Fruit fly (Drosophila melanogaster) whole organism, prepupa: ENCODE data around the gene CG17919.

ENCODE experiments used
- Blimp-1 ChIP-seq: fragments of 200-800 bp; sonication (Bioruptor generic); optimal IDR thresholded peaks from 3 replicates; lab custom pipeline; 2017; ENCODE audit warnings: missing biosample characterization, missing genetic modification characterization, mild to moderate bottlenecking, moderate library complexity, missing genetic modification reagents
- CG10631 ChIP-seq: fragments of 200-800 bp; sonication (Bioruptor generic); optimal IDR thresholded peaks from 2 replicates; lab custom pipeline; 2016; ENCODE audit warnings: missing biosample characterization, missing genetic modification characterization
- CG10669 ChIP-seq: fragments of 200-800 bp; sonication (Bioruptor generic); optimal IDR thresholded peaks from 3 replicates; lab custom pipeline; 2018; ENCODE audit warnings: missing biosample characterization, mild to moderate bottlenecking, missing genetic modification characterization, moderate library complexity
- CG11294 ChIP-seq: fragments of 200-800 bp; sonication (Bioruptor generic); IDR thresholded peaks from 2 replicates; pipeline ENCODE4 v1.3.6; 2022; ENCODE audit warnings: missing biosample characterization, missing genetic modification characterization
- CG15336 ChIP-seq: fragments of 200-800 bp; sonication (Bioruptor generic); IDR thresholded peaks from 2 replicates; pipeline ENCODE4 v1.3.6; 2022; ENCODE audit warnings: missing biosample characterization, missing genetic modification characterization
- CG1621 ChIP-seq: fragments of 200-800 bp; sonication (Bioruptor generic); optimal IDR thresholded peaks from 3 replicates; lab custom pipeline; 2018; ENCODE audit warnings: missing biosample characterization, mild to moderate bottlenecking, missing genetic modification characterization
- CG16779 ChIP-seq: fragments of 200-800 bp; sonication (Bioruptor generic); optimal IDR thresholded peaks from 3 replicates; lab custom pipeline; 2017; ENCODE audit warnings: missing biosample characterization, mild to moderate bottlenecking, missing genetic modification characterization
- CG3032 ChIP-seq: fragments of 200-800 bp; optimal IDR thresholded peaks from 2 replicates; lab custom pipeline; 2019; ENCODE audit warnings: missing biosample characterization, mild to moderate bottlenecking, missing genetic modification characterization, moderate library complexity
- CG31627 ChIP-seq: fragments of 200-800 bp; sonication (Bioruptor generic); optimal IDR thresholded peaks from 3 replicates; lab custom pipeline; 2016; ENCODE audit warnings: missing biosample characterization, missing genetic modification characterization
- CG32006 ChIP-seq: fragments of 200-800 bp; sonication (Bioruptor generic); optimal IDR thresholded peaks from 3 replicates; lab custom pipeline; 2017; ENCODE audit warnings: missing biosample characterization, mild to moderate bottlenecking, missing genetic modification characterization
- CG34406 ChIP-seq: fragments of 200-800 bp; sonication (Bioruptor generic); optimal IDR thresholded peaks from 3 replicates; lab custom pipeline; 2016; ENCODE audit warnings: missing biosample characterization, missing genetic modification characterization
- CG3919 ChIP-seq: fragments of 200-800 bp; sonication (Bioruptor generic); optimal IDR thresholded peaks from 3 replicates; lab custom pipeline; 2016; ENCODE audit warnings: missing biosample characterization, missing genetic modification characterization
- CG6163 ChIP-seq: fragments of 200-800 bp; sonication (Bioruptor generic); IDR thresholded peaks from 3 replicates; pipeline ENCODE4 v1.3.6; 2022; ENCODE audit warnings: missing biosample characterization, missing genetic modification characterization
- CG6276 ChIP-seq: fragments of 200-800 bp; sonication (Bioruptor generic); optimal IDR thresholded peaks from 2 replicates; lab custom pipeline; 2017; ENCODE audit warnings: missing biosample characterization, mild to moderate bottlenecking, missing genetic modification characterization
- CG6792 ChIP-seq: fragments of 200-800 bp; sonication (Bioruptor generic); optimal IDR thresholded peaks from 3 replicates; lab custom pipeline; 2016; ENCODE audit warnings: missing biosample characterization, missing genetic modification characterization
- CG6808 ChIP-seq: fragments of 200-800 bp; sonication (Bioruptor generic); optimal IDR thresholded peaks from 3 replicates; lab custom pipeline; 2017; ENCODE audit warnings: missing biosample characterization, missing genetic modification characterization, mild to moderate bottlenecking, moderate library complexity, missing genetic modification reagents
- CG6854 ChIP-seq: fragments of 200-800 bp; sonication (Bioruptor generic); optimal IDR thresholded peaks from 2 replicates; lab custom pipeline; 2017; ENCODE audit warnings: missing biosample characterization, mild to moderate bottlenecking, missing genetic modification characterization
- CG7368 ChIP-seq: fragments of 200-800 bp; sonication (Bioruptor generic); optimal IDR thresholded peaks from 3 replicates; lab custom pipeline; 2016; ENCODE audit warnings: missing biosample characterization, missing genetic modification characterization
- CG8119 ChIP-seq: fragments of 200-800 bp; sonication (Bioruptor generic); IDR thresholded peaks from 3 replicates; pipeline ENCODE4 v1.3.6; 2022; ENCODE audit warnings: missing biosample characterization, missing genetic modification characterization
- CG8632 ChIP-seq: fragments of 200-800 bp; sonication (Bioruptor generic); optimal IDR thresholded peaks from 3 replicates; lab custom pipeline; 2016; ENCODE audit warnings: missing biosample characterization, missing genetic modification characterization
- CG9139 ChIP-seq: fragments of 200-800 bp; sonication (Bioruptor generic); optimal IDR thresholded peaks from 3 replicates; lab custom pipeline; 2017; ENCODE audit warnings: missing biosample characterization, mild to moderate bottlenecking, missing genetic modification characterization
- Eip78C ChIP-seq: fragments of 200-800 bp; sonication (Bioruptor generic); peaks from one replicate; lab custom pipeline; 2016; ENCODE audit warnings: missing biosample characterization, missing genetic modification characterization
- Eip93F ChIP-seq: fragments of 200-800 bp; sonication (Bioruptor generic); optimal IDR thresholded peaks from 2 replicates; lab custom pipeline; 2016; ENCODE audit warnings: missing biosample characterization, mild to moderate bottlenecking, missing genetic modification characterization
- Ets96B ChIP-seq: fragments of 200-800 bp; optimal IDR thresholded peaks from 2 replicates; lab custom pipeline; 2019; ENCODE audit warnings: missing biosample characterization, mild to moderate bottlenecking, missing genetic modification characterization, moderate library complexity
- Gug ChIP-seq: fragments of 200-800 bp; sonication (Bioruptor generic); IDR thresholded peaks from 2 replicates; pipeline ENCODE4 v1.3.6; 2022; ENCODE audit warnings: missing biosample characterization, missing genetic modification characterization
- Hr38 ChIP-seq: sonication (Bioruptor generic); optimal IDR thresholded peaks from 2 replicates; lab custom pipeline; 2016; ENCODE audit warnings: missing biosample characterization, missing genetic modification characterization
- Hr39 ChIP-seq: fragments of 200-800 bp; sonication (Bioruptor generic); optimal IDR thresholded peaks from 2 replicates; lab custom pipeline; 2016; ENCODE audit warnings: missing biosample characterization, missing genetic modification characterization
- Hr4 ChIP-seq: fragments of 200-800 bp; sonication (Bioruptor generic); optimal IDR thresholded peaks from 3 replicates; lab custom pipeline; 2016; ENCODE audit warnings: missing biosample characterization, missing genetic modification characterization
- Lpt ChIP-seq: fragments of 200-800 bp; sonication (Bioruptor generic); optimal IDR thresholded peaks from 3 replicates; lab custom pipeline; 2016; ENCODE audit warnings: missing biosample characterization, missing genetic modification characterization
- Met ChIP-seq: fragments of 200-800 bp; sonication (Bioruptor generic); optimal IDR thresholded peaks from 3 replicates; lab custom pipeline; 2016; ENCODE audit warnings: missing biosample characterization, missing genetic modification characterization
- OdsH ChIP-seq: fragments of 200-800 bp; sonication (Bioruptor generic); optimal IDR thresholded peaks from 3 replicates; lab custom pipeline; 2016; ENCODE audit warnings: missing biosample characterization, missing genetic modification characterization
- Smox ChIP-seq: fragments of 200-800 bp; sonication (Bioruptor generic); optimal IDR thresholded peaks from 3 replicates; lab custom pipeline; 2016; ENCODE audit warnings: missing biosample characterization, missing genetic modification characterization
- Sox102F ChIP-seq: fragments of 200-800 bp; sonication (Bioruptor generic); optimal IDR thresholded peaks from 2 replicates; lab custom pipeline; 2016; ENCODE audit warnings: missing biosample characterization, mild to moderate bottlenecking, missing genetic modification characterization
- Sox14 ChIP-seq: fragments of 200-800 bp; sonication (Bioruptor generic); optimal IDR thresholded peaks from 3 replicates; lab custom pipeline; 2016; ENCODE audit warnings: missing biosample characterization, missing genetic modification characterization
- Sox15 ChIP-seq: fragments of 200-800 bp; sonication (Bioruptor generic); optimal IDR thresholded peaks from 3 replicates; lab custom pipeline; 2016; ENCODE audit warnings: missing biosample characterization, missing genetic modification characterization
- achi ChIP-seq: fragments of 200-800 bp; sonication (Bioruptor generic); optimal IDR thresholded peaks from 3 replicates; lab custom pipeline; 2016; ENCODE audit warnings: missing biosample characterization, missing genetic modification characterization
- acj6 ChIP-seq: fragments of 200-800 bp; sonication (Bioruptor generic); optimal IDR thresholded peaks from 3 replicates; lab custom pipeline; 2016; ENCODE audit warnings: missing biosample characterization, missing genetic modification characterization
- cyc ChIP-seq: fragments of 200-800 bp; sonication (Bioruptor generic); optimal IDR thresholded peaks from 3 replicates; lab custom pipeline; 2016; ENCODE audit warnings: missing biosample characterization, missing genetic modification characterization
- dsx ChIP-seq: fragments of 200-800 bp; optimal IDR thresholded peaks from 3 replicates; lab custom pipeline; 2019; ENCODE audit warnings: missing biosample characterization, mild to moderate bottlenecking, missing genetic modification characterization, moderate library complexity; ENCODE audit not compliant: poor library complexity, severe bottlenecking
- eg ChIP-seq: fragments of 200-800 bp; sonication (Bioruptor generic); IDR thresholded peaks from 3 replicates; pipeline ENCODE4 v1.3.6; 2022; ENCODE audit warnings: missing biosample characterization, missing genetic modification characterization
- esn ChIP-seq: fragments of 200-800 bp; sonication (Bioruptor generic); optimal IDR thresholded peaks from 2 replicates; lab custom pipeline; 2016; ENCODE audit warnings: missing biosample characterization, mild to moderate bottlenecking, missing genetic modification characterization, moderate library complexity
- fd59A ChIP-seq: fragments of 200-800 bp; sonication (Bioruptor generic); optimal IDR thresholded peaks from 2 replicates; lab custom pipeline; 2017; ENCODE audit warnings: missing biosample characterization, mild to moderate bottlenecking, missing genetic modification characterization, missing genetic modification reagents
- fd85E ChIP-seq: fragments of 200-800 bp; sonication (Bioruptor generic); optimal IDR thresholded peaks from 3 replicates; lab custom pipeline; 2016; ENCODE audit warnings: missing biosample characterization, missing genetic modification characterization
- lz ChIP-seq: fragments of 200-800 bp; sonication (Bioruptor generic); optimal IDR thresholded peaks from 3 replicates; lab custom pipeline; 2016; ENCODE audit warnings: missing biosample characterization, missing genetic modification characterization
- net ChIP-seq: fragments of 200-800 bp; sonication (Bioruptor generic); optimal IDR thresholded peaks from 3 replicates; lab custom pipeline; 2016; ENCODE audit warnings: missing biosample characterization, missing genetic modification characterization
- pdm3 ChIP-seq: fragments of 200-800 bp; sonication (Bioruptor generic); optimal IDR thresholded peaks from 3 replicates; lab custom pipeline; 2016; ENCODE audit warnings: missing biosample characterization, missing genetic modification characterization
- salr ChIP-seq, 2 experiments: fragments of 200-800 bp; sonication (Bioruptor generic); optimal IDR thresholded peaks; 3 replicates each; lab custom pipeline; 2016 to 2018; ENCODE audit warnings: missing biosample characterization in 2 of 2, missing genetic modification characterization in 2 of 2, mild to moderate bottlenecking in 1 of 2
- svp ChIP-seq: fragments of 200-800 bp; sonication (Bioruptor generic); peaks from one replicate; lab custom pipeline; 2016; ENCODE audit warnings: missing biosample characterization, missing genetic modification characterization
- topi ChIP-seq: fragments of 200-800 bp; sonication (Bioruptor generic); optimal IDR thresholded peaks from 3 replicates; lab custom pipeline; 2016; ENCODE audit warnings: missing biosample characterization, missing genetic modification characterization
- vri ChIP-seq: fragments of 200-800 bp; sonication (Bioruptor generic); optimal IDR thresholded peaks from 3 replicates; lab custom pipeline; 2016; ENCODE audit warnings: missing biosample characterization, mild to moderate bottlenecking, missing genetic modification characterization

Gene CG17919

dm6 chr3R:6343396-6344239 lies at the start of gene CG17919:
Gene CG17919, plus strand, starts transcription at chr3R:6344029.
- TF ChIP-seq CG10669 (GFP tag; lab: Kevin White, UChicago) (no peak), Hr38 (GFP tag; lab: Kevin White, UChicago) (no peak), svp (GFP tag; lab: Kevin White, UChicago) (no peak), CG15336 (peak; percentile 53), CG8119 (GFP tag; lab: Robert Waterston, UW) (peak; percentile 61), topi (GFP tag; lab: Kevin White, UChicago) (peak; percentile 35), Hr4 (GFP tag; lab: Kevin White, UChicago) (peak; percentile 19), Smox (GFP tag; lab: Kevin White, UChicago) (peak; percentile 27), CG9139 (no peak), CG16779 (tag; lab: Kevin White, UChicago) (no peak), acj6 (GFP tag; lab: Kevin White, UChicago) (peak; percentile 52), CG3032 (tag; lab: Kevin White, UChicago) (peak; percentile 37), Eip93F (GFP tag; lab: Kevin White, UChicago) (no peak), CG34406 (GFP tag; lab: Kevin White, UChicago) (peak; percentile 58), esn (peak; percentile 44), vri (no peak), CG6808 (GFP tag; lab: Kevin White, UChicago) (peak; percentile 53), fd59A (GFP tag; lab: Kevin White, UChicago) (no peak), salr (GFP tag; optimal IDR thresholded peaks at IDR 0.05; lab: Kevin White, UChicago) (peak in 1 of 2 experiments; percentile 12), achi (GFP tag; lab: Kevin White, UChicago) (peak; percentile 41), CG6163 (GFP tag; lab: Robert Waterston, UW) (no peak), fd85E (GFP tag; lab: Kevin White, UChicago) (no peak), Sox14 (GFP tag; lab: Kevin White, UChicago) (no peak), Met (no peak), CG1621 (peak; percentile 99), dsx (peak; percentile 13), CG8632 (GFP tag; lab: Kevin White, UChicago) (peak; percentile 57), cyc (GFP tag; lab: Kevin White, UChicago) (no peak), Eip78C (peak; percentile 60), CG10631 (GFP tag; lab: Kevin White, UChicago) (peak; percentile 39), OdsH (GFP tag; lab: Kevin White, UChicago) (peak; percentile 60), Sox102F (GFP tag; lab: Kevin White, UChicago) (no peak), CG31627 (GFP tag; lab: Kevin White, UChicago) (peak; percentile 13), CG6854 (GFP tag; lab: Kevin White, UChicago) (peak; percentile 17), CG32006 (GFP tag; lab: Kevin White, UChicago) (no peak), Sox15 (GFP tag; lab: Kevin White, UChicago) (peak; percentile 15), Hr39 (GFP tag; lab: Kevin White, UChicago) (peak; percentile 23), CG11294 (GFP tag; lab: Robert Waterston, UW) (no peak), Ets96B (tag; lab: Kevin White, UChicago) (peak; percentile 27), lz (GFP tag; lab: Kevin White, UChicago) (peak; percentile 14), Lpt (GFP tag; lab: Kevin White, UChicago) (no peak), CG6276 (GFP tag; lab: Kevin White, UChicago) (no peak), Blimp-1 (no peak), Gug (GFP tag; lab: Robert Waterston, UW) (no peak), net (GFP tag; lab: Kevin White, UChicago) (no peak), CG7368 (GFP tag; lab: Kevin White, UChicago) (peak; percentile 32), eg (GFP tag; lab: Robert Waterston, UW) (0 out of 3 replicates have a peak, but pooled peaks have one; percentile 14), CG6792 (GFP tag; lab: Kevin White, UChicago) (peak; percentile 22), CG3919 (GFP tag; lab: Kevin White, UChicago) (peak; percentile 57), pdm3 (GFP tag; lab: Kevin White, UChicago) (peak; percentile 24)
